Worm (Caenorhabditis elegans) whole organism, late embryonic: ENCODE data around the gene hpr-17.

ENCODE experiments used
- C08G9.2 ChIP-seq: sonication (generic microtip); optimal IDR thresholded peaks from 2 replicates; lab custom pipeline; 2016; ENCODE audit warnings: mild to moderate bottlenecking, missing genetic modification characterization, moderate library complexity, missing compliant biosample characterization
- ahr-1 ChIP-seq: sonication (generic microtip); optimal IDR thresholded peaks from 2 replicates; lab custom pipeline; 2016; ENCODE audit warnings: missing genetic modification characterization, missing compliant biosample characterization
- ama-1 ChIP-seq: fragments of 150-350 bp; optimal IDR thresholded peaks from 2 replicates; lab custom pipeline; 2014
- ceh-48 ChIP-seq: sonication (generic microtip); optimal IDR thresholded peaks from 2 replicates; lab custom pipeline; 2016; ENCODE audit warnings: missing genetic modification characterization, inconsistent platforms, missing compliant biosample characterization
- elt-2 ChIP-seq: sonication (generic microtip); optimal IDR thresholded peaks from 2 replicates; lab custom pipeline; 2016; ENCODE audit warnings: missing genetic modification reagents, missing genetic modification characterization, missing compliant biosample characterization
- elt-4 ChIP-seq: sonication (generic microtip); optimal IDR thresholded peaks from 2 replicates; lab custom pipeline; 2016; ENCODE audit warnings: missing genetic modification characterization, missing compliant biosample characterization
- hlh-15 ChIP-seq: sonication (generic microtip); optimal IDR thresholded peaks from 2 replicates; lab custom pipeline; 2016; ENCODE audit warnings: missing genetic modification characterization, missing compliant biosample characterization
- madf-2 ChIP-seq: sonication (generic microtip); optimal IDR thresholded peaks from 2 replicates; lab custom pipeline; 2017; ENCODE audit warnings: missing genetic modification characterization, missing compliant biosample characterization
- pat-9 ChIP-seq: fragments of 200-800 bp; sonication (Bioruptor generic); optimal IDR thresholded peaks from 2 replicates; lab custom pipeline; 2018; ENCODE audit warnings: mild to moderate bottlenecking, missing genetic modification characterization, moderate library complexity, missing compliant biosample characterization
- pha-4 ChIP-seq: fragments of 150-350 bp; optimal IDR thresholded peaks from 2 replicates; lab custom pipeline; 2018; ENCODE audit warnings: missing biosample characterization, missing genetic modification reagents, missing genetic modification characterization
- pqm-1 ChIP-seq: sonication (generic microtip); optimal IDR thresholded peaks from 2 replicates; lab custom pipeline; 2016; ENCODE audit warnings: missing genetic modification characterization, missing compliant biosample characterization

ce11 chrII:13195163-13195562 is 38.3 kb upstream of the hpr-17 start, which contains the start of gene lec-1:
- no peak for TF ChIP-seq elt-4
- no peak for TF ChIP-seq pqm-1
- no peak for TF ChIP-seq pat-9 (tag; lab: Kevin White, UChicago)
- TF ChIP-seq madf-2 (tag; lab: Kevin White, UChicago) = no peak
- TF ChIP-seq ahr-1 (tag; lab: Kevin White, UChicago) = no peak
- no peak for TF ChIP-seq pha-4 (tag; lab: Kevin White, UChicago)
- no peak for TF ChIP-seq ceh-48 (tag; lab: Kevin White, UChicago)
- no peak for TF ChIP-seq ama-1 (lab: Kevin White, UChicago)
- no peak for TF ChIP-seq hlh-15 (tag; lab: Kevin White, UChicago)
- no peak for TF ChIP-seq C08G9.2 (tag; lab: Kevin White, UChicago)
- TF ChIP-seq elt-2 (tag; lab: Kevin White, UChicago) = no peak
